Fruit fly (Drosophila melanogaster): ENCODE data around the gene CG14321.

The CG14321 gene

dm6 chr3R:17700488-17701130 lies 32.8 kb upstream of the CG14321 start (continued):
- TF ChIP-seq ken (GFP tag; IDR thresholded peaks at IDR 0.05) (peak; percentile 91), twi (tag; optimal IDR thresholded peaks at IDR 0.05) (peak; percentile 96), grau (tag; optimal IDR thresholded peaks at IDR 0.05) (peak; percentile 99), CG7357 (GFP tag; IDR thresholded peaks at IDR 0.05) (peak; percentile 95), grn (GFP tag; optimal IDR thresholded peaks at IDR 0.05) (no peak), CG15601 (tag; optimal IDR thresholded peaks at IDR 0.05) (peak; percentile 98), tna (GFP tag; IDR thresholded peaks at IDR 0.05; ENCODE audit: partially characterized antibody) (peak; percentile 28; the same call in 1 of the 2 replicates), dan (GFP tag; IDR thresholded peaks at IDR 0.05) (peak; percentile 53; the same call in 1 of the 2 replicates), Trl (optimal IDR thresholded peaks at IDR 0.05) (peak in 1 of 2 experiments; percentile 56), Trl (GFP tag; optimal IDR thresholded peaks at IDR 0.05) (peak; percentile 57), run (tag; optimal IDR thresholded peaks at IDR 0.05) (peak; percentile 97), CG7745 (tag; optimal IDR thresholded peaks at IDR 0.05) (no peak), CG9727 (GFP tag; optimal IDR thresholded peaks at IDR 0.05) (peak; percentile 98), z (GFP tag; IDR thresholded peaks at IDR 0.05) (peak; percentile 48; the same call in 1 of the 3 replicates), fd64A (GFP tag; optimal IDR thresholded peaks at IDR 0.05) (peak; percentile 88), sima (GFP tag; optimal IDR thresholded peaks at IDR 0.05) (peak; percentile 67), tap (tag; optimal IDR thresholded peaks at IDR 0.05) (peak; percentile 99), CG11456 (GFP tag; IDR thresholded peaks at IDR 0.05) (peak; percentile 96), CG15514 (GFP tag; optimal IDR thresholded peaks at IDR 0.05) (peak; percentile 94), CG6813 (GFP tag; optimal IDR thresholded peaks at IDR 0.05) (peak; percentile 98), ind (GFP tag; optimal IDR thresholded peaks at IDR 0.05) (peak; percentile 98), pb (GFP tag; optimal IDR thresholded peaks at IDR 0.05) (peak; percentile 30), sd (tag; optimal IDR thresholded peaks at IDR 0.05) (peak; percentile 86), ash1 (GFP tag; optimal IDR thresholded peaks at IDR 0.05) (peak; percentile 84), lilli (GFP tag; optimal IDR thresholded peaks at IDR 0.05) (peak; percentile 94), Six4 (GFP tag; optimal IDR thresholded peaks at IDR 0.05) (peak; percentile 96), wek (GFP tag; optimal IDR thresholded peaks at IDR 0.05) (peak; percentile 74), CG31365 (tag; optimal IDR thresholded peaks at IDR 0.05) (peak; percentile 63), Bdp1 (GFP tag; optimal IDR thresholded peaks at IDR 0.05) (peak; percentile 41), HLH4C (GFP tag; IDR thresholded peaks at IDR 0.05; ENCODE audit: partially characterized antibody) (0 out of 3 replicates have a peak, but pooled peaks have one; percentile 1), CG8765 (GFP tag; IDR thresholded peaks at IDR 0.05) (peak; percentile 78), stc (GFP tag; IDR thresholded peaks at IDR 0.05) (peak; percentile 99), unpg (GFP tag; optimal IDR thresholded peaks at IDR 0.05) (peak; percentile 99), H15 (GFP tag; IDR thresholded peaks at IDR 0.05) (peak; percentile 98), NFAT (GFP tag; IDR thresholded peaks at IDR 0.05) (peak; percentile 95), CG12071 (GFP tag; optimal IDR thresholded peaks at IDR 0.05) (peak; percentile 90), Camta (GFP tag; optimal IDR thresholded peaks at IDR 0.05) (peak; percentile 28), Hey (tag; optimal IDR thresholded peaks at IDR 0.05) (no peak), D (optimal IDR thresholded peaks at IDR 0.05) (no peak), D (GFP tag; optimal IDR thresholded peaks at IDR 0.05) (peak; percentile 98), Lim3 (GFP tag; IDR thresholded peaks at IDR 0.05) (peak; percentile 94), CG7987 (GFP tag; optimal IDR thresholded peaks at IDR 0.05) (peak; percentile 91), CG16863 (GFP tag; optimal IDR thresholded peaks at IDR 0.05) (peak; percentile 81), Mrtf (GFP tag; IDR thresholded peaks at IDR 0.05) (peak; percentile 97), sna (GFP tag; IDR thresholded peaks at IDR 0.05; ENCODE audit: partially characterized antibody) (0 out of 2 replicates have a peak, but pooled peaks have one; percentile 32), GATAe (GFP tag; conservative IDR thresholded peaks at IDR 0.05) (peak; percentile 92), CG11504 (tag; optimal IDR thresholded peaks at IDR 0.05) (peak; percentile 98), CG33213 (GFP tag; optimal IDR thresholded peaks at IDR 0.05) (peak; percentile 61), CG6654 (GFP tag; optimal IDR thresholded peaks at IDR 0.05) (peak; percentile 90), eve (GFP tag; optimal IDR thresholded peaks at IDR 0.05) (no peak)
